Worm (Caenorhabditis elegans): ENCODE measurements around the gene dre-1.

The dre-1 gene

DNA sequence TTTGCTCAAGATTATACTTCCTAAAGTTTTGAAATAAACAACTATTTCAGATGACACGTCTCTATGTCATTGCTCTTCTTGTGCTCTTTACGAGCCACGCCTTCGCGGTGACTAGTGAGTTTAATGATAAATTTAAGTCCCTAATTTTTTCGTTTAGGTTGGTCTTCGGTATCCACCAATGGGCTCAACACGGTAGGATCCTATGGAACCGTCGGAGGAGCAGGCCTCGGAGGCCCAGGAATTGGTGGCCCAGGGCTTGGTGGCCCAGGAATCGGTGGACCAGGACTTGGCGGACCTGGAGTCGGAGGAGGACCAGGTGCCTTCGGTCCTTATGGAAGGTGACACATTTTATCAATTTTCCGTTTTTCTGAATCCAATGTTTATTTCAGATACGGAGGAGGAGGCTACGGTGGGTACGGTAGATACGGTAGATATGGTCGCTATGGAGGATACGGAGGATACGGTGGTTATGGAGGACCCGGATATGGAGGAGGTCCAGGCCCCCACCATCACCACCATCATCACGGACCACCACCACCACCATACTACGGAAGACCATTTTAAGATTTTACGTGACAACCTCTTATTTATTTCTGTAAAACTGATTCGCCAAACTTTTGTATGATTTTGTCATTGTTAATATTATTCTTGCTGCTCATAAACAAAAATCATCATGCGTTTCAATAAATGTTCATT is 25.8 kb downstream of the dre-1 start, which contains the start of the genes F46E10.2 and F46E10.18:
Gene F46E10.2 (plus strand): TSS at position 51 of the 696 bp plus-strand sequence.
Gene F46E10.18 (plus strand): TSS at position 646 of the 696 bp plus-strand sequence.
- TF ChIP-seq snpc-4 (tag; optimal IDR thresholded peaks at IDR 0.05): no peak
- TF ChIP-seq elt-1 (tag; optimal IDR thresholded peaks at IDR 0.05): no peak
- TF ChIP-seq egl-27 (tag; optimal IDR thresholded peaks at IDR 0.05): no peak
- TF ChIP-seq nhr-25 (tag; optimal IDR thresholded peaks at IDR 0.05): no peak
- TF ChIP-seq nhr-129 (tag; optimal IDR thresholded peaks at IDR 0.05): no peak
- TF ChIP-seq C34F6.9 (tag; optimal IDR thresholded peaks at IDR 0.05): no peak
- TF ChIP-seq unc-55 (GFP tag; optimal IDR thresholded peaks at IDR 0.05): no peak
- no peak for TF ChIP-seq lin-11 (tag; optimal IDR thresholded peaks at IDR 0.05)
- TF ChIP-seq lsy-2 (tag; optimal IDR thresholded peaks at IDR 0.05): no peak

DNA sequence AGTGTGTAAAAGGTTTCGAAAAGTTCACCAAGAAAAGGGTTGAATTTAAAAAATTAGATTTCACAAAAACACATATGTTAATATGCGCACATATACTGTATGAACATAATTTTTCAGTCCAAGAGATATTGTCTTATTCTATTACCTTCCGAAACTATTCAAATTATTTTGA is 28.2 kb downstream of the dre-1 start, which contains the start of gene F46E10.3:
Gene F46E10.3 (plus strand): TSS at position 73 of the 172 bp plus-strand sequence.
- no peak for TF ChIP-seq fos-1 (tag; optimal IDR thresholded peaks at IDR 0.05)
- no peak for TF ChIP-seq mbf-1 (tag; optimal IDR thresholded peaks at IDR 0.05)
- TF ChIP-seq egl-27 (tag; optimal IDR thresholded peaks at IDR 0.05): no peak
- no peak for TF ChIP-seq mdl-1 (tag; optimal IDR thresholded peaks at IDR 0.05)
- no peak for TF ChIP-seq ceh-82 (tag; optimal IDR thresholded peaks at IDR 0.05)
- TF ChIP-seq nhr-10 (tag; optimal IDR thresholded peaks at IDR 0.05): no peak
- TF ChIP-seq nhr-25 (tag; optimal IDR thresholded peaks at IDR 0.05): no peak
- TF ChIP-seq sma-9 (GFP tag; optimal IDR thresholded peaks at IDR 0.05): no peak
- no peak for TF ChIP-seq sma-9 (tag; optimal IDR thresholded peaks at IDR 0.05)
- no peak for TF ChIP-seq unc-39 (tag; optimal IDR thresholded peaks at IDR 0.05)

DNA sequence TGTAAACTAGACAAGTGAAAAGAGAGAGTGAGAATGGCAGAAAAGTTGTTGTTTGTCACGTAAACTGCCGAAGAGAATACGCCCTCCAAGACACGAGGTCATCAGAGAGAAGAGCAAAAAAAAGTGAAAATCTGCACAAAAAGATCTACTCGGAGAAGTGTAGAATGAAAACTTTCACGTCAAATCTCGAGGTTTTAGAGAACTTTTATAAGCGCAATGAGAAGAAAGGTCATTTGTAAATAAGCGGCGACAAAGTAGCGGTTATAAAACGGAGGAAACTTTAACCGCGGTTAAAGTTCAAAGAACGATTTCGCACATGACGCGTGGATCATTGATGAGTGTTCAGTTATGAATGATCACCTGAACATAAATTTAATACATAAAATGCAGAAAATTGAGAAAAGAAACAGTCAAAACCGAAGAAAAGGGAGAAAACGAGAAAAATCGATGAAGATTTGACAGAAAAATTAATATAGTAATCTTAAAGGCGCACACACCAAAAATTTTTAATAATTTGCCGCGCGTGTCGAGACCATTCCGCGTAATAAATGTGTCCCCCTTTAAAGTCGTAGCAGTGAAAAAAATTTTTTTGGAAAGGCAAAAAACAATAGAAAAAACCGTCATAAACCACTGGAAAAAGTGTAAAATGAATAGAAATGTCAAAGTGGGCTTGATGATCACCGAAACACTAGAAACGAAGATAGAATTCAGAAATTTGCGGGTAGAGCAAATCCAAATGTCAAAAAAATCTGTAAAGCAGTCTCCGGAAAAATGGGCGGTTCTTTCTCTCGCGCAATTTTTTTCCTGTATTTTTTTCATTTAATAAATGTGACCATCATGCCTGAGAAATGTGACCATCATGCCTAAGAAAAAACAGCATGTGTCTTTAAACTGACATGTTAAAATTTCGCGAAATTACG is 28.7 kb downstream of the dre-1 start:
- TF ChIP-seq R02D3.7 (tag; optimal IDR thresholded peaks at IDR 0.05) (no peak), sma-9 (GFP tag; optimal IDR thresholded peaks at IDR 0.05) (peak; percentile 89), sma-9 (tag; optimal IDR thresholded peaks at IDR 0.05) (no peak), fos-1 (tag; optimal IDR thresholded peaks at IDR 0.05) (peak; percentile 75), peb-1 (tag; optimal IDR thresholded peaks at IDR 0.05) (no peak), nhr-21 (tag; optimal IDR thresholded peaks at IDR 0.05) (peak; percentile 72), C34F6.9 (tag; optimal IDR thresholded peaks at IDR 0.05) (peak; percentile 71), unc-55 (GFP tag; optimal IDR thresholded peaks at IDR 0.05) (no peak), nhr-6 (tag; optimal IDR thresholded peaks at IDR 0.05) (peak; percentile 32), sma-3 (GFP tag; optimal IDR thresholded peaks at IDR 0.05) (peak; percentile 32), nhr-129 (tag; optimal IDR thresholded peaks at IDR 0.05) (peak; percentile 86), nhr-10 (tag; optimal IDR thresholded peaks at IDR 0.05) (no peak), lsy-2 (tag; optimal IDR thresholded peaks at IDR 0.05) (peak in 1 of 2 experiments; percentile 46), blmp-1 (tag; optimal IDR thresholded peaks at IDR 0.05; ENCODE audit: insufficient read depth) (peak; percentile 96), aly-2 (tag; optimal IDR thresholded peaks at IDR 0.05) (no peak), mdl-1 (tag; optimal IDR thresholded peaks at IDR 0.05) (peak in 1 of 2 experiments; percentile 50), mbf-1 (tag; optimal IDR thresholded peaks at IDR 0.05) (no peak), F13H6.1 (tag; optimal IDR thresholded peaks at IDR 0.05) (peak; percentile 60), nhr-12 (tag; optimal IDR thresholded peaks at IDR 0.05) (no peak), Y55F3AM.14 (GFP tag; optimal IDR thresholded peaks at IDR 0.05) (peak; percentile 30), sem-4 (tag; optimal IDR thresholded peaks at IDR 0.05) (peak; percentile 45), nhr-25 (tag; optimal IDR thresholded peaks at IDR 0.05) (peak; percentile 74), crh-2 (tag; optimal IDR thresholded peaks at IDR 0.05) (peak; percentile 81), ama-1 (optimal IDR thresholded peaks at IDR 0.05) (peak; percentile 16)

DNA sequence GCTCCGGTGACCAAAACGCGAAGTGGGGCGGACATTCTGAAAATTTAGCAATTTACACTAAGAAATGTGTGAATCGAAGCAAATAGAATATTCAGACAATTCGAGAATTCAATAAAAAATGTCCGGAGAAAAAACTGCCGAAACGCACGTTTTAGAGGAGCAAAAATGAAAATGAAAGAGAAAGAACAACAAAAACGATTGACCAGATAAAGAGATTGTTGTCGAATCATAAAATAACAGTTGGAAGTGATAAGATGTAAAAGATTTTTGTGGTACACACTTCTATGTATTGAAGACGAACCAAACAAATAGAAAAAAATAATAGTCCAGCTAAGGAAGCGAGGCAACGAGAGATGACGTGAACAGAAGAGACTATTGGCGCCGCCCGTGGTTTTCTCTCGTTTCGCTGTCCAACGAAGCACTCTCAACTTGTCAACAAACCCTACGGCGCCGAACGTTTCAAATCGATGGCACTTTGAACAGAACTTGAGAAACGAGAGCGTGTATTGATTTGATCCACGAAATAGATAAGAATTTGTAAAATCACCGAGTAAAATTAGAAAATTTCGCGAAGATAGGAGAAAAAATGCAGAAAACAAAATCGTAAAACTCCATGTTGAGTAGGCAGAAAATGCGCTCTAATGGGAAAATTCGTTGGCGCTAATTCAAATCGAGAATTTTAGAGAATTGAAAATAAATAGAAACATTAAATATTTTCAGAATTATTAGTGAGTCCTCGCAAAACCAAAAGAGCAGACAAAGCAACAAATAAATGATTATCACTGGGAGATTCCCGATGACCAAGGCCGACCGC is 29.6 kb downstream of the dre-1 start, which contains the start of gene mdh-1:
Gene mdh-1 (minus strand): TSS at position 36 of the 814 bp plus-strand sequence.
- no peak for TF ChIP-seq nhr-10 (tag; optimal IDR thresholded peaks at IDR 0.05)
- TF ChIP-seq unc-55 (GFP tag; optimal IDR thresholded peaks at IDR 0.05): peak; percentile 67
- no peak for TF ChIP-seq R02D3.7 (tag; optimal IDR thresholded peaks at IDR 0.05)
- no peak for TF ChIP-seq nhr-6 (tag; optimal IDR thresholded peaks at IDR 0.05)
- TF ChIP-seq sma-9 (GFP tag; optimal IDR thresholded peaks at IDR 0.05): peak; percentile 10
- no peak for TF ChIP-seq sma-9 (tag; optimal IDR thresholded peaks at IDR 0.05)
- TF ChIP-seq nhr-129 (tag; optimal IDR thresholded peaks at IDR 0.05): no peak
- no peak for TF ChIP-seq ZK546.5 (tag; optimal IDR thresholded peaks at IDR 0.05)
- no peak for TF ChIP-seq nhr-237 (tag; optimal IDR thresholded peaks at IDR 0.05)
- TF ChIP-seq fos-1 (tag; optimal IDR thresholded peaks at IDR 0.05): no peak
- no peak for TF ChIP-seq elt-1 (tag; optimal IDR thresholded peaks at IDR 0.05)
- TF ChIP-seq lin-13 (GFP tag; optimal IDR thresholded peaks at IDR 0.05): no peak
- no peak for TF ChIP-seq dmd-4 (tag; optimal IDR thresholded peaks at IDR 0.05)
- TF ChIP-seq lsy-2 (tag; optimal IDR thresholded peaks at IDR 0.05): no peak
- no peak for TF ChIP-seq sma-3 (GFP tag; optimal IDR thresholded peaks at IDR 0.05)
